Worm (Caenorhabditis elegans) whole organism, midembryonic: Measurements from ENCODE around the gene eif-3.D.
"Not testable (repeated sequence)": the region's sequence is repeated elsewhere in the genome, so short reads cannot be mapped to it uniquely, and the experiment has no call there.

Source experiments
- T22C8.4 ChIP-seq: fragments of 200-800 bp; sonication (Bioruptor generic); IDR thresholded peaks from 2 replicates; pipeline ENCODE4 v1.3.6; 2022; ENCODE audit warnings: missing genetic modification characterization, missing compliant biosample characterization
- cog-1 ChIP-seq: sonication (generic microtip); optimal IDR thresholded peaks from 2 replicates; lab custom pipeline; 2016; ENCODE audit warnings: missing genetic modification characterization, missing compliant biosample characterization
- flt-1 ChIP-seq: fragments of 200-800 bp; sonication (Bioruptor generic); IDR thresholded peaks from 2 replicates; pipeline ENCODE4 v1.3.6; 2022; ENCODE audit warnings: missing genetic modification characterization, missing compliant biosample characterization
- klf-2 ChIP-seq: fragments of 200-800 bp; sonication (Bioruptor generic); conservative IDR thresholded peaks from 2 replicates; pipeline ENCODE4 v1.3.6; 2022; ENCODE audit warnings: missing genetic modification reagents, missing genetic modification characterization, missing compliant biosample characterization
- med-1 ChIP-seq: sonication (generic microtip); optimal IDR thresholded peaks from 2 replicates; lab custom pipeline; 2017; ENCODE audit warnings: missing genetic modification characterization, mild to moderate bottlenecking, missing compliant biosample characterization, antibody characterized with exemption, missing genetic modification reagents; ENCODE audit not compliant: insufficient read depth
- ref-1 ChIP-seq: fragments of 200-800 bp; sonication (Bioruptor generic); conservative IDR thresholded peaks from 2 replicates; pipeline ENCODE4 v1.3.6; 2022; ENCODE audit warnings: missing genetic modification reagents, missing genetic modification characterization, missing compliant biosample characterization
- tab-1 ChIP-seq: fragments of 200-800 bp; sonication (Bioruptor generic); IDR thresholded peaks from 2 replicates; pipeline ENCODE4 v1.3.6; 2022; ENCODE audit warnings: missing genetic modification characterization, missing compliant biosample characterization
- ztf-23 ChIP-seq: fragments of 200-800 bp; sonication (Bioruptor generic); IDR thresholded peaks from 2 replicates; pipeline ENCODE4 v1.3.6; 2022; ENCODE audit warnings: missing genetic modification reagents, missing genetic modification characterization, missing compliant biosample characterization
- ztf-29 ChIP-seq: fragments of 200-800 bp; sonication (Bioruptor generic); IDR thresholded peaks from 2 replicates; pipeline ENCODE4 v1.3.6; 2022; ENCODE audit warnings: missing genetic modification reagents, missing genetic modification characterization, missing compliant biosample characterization

The eif-3.D gene

ce11 chrIII:8971255-8972020 lies at the start of gene eif-3.D, which contains the start of gene R08D7.4:
TSS of gene eif-3.D (minus strand) at chrIII:8971578.
TSS of gene R08D7.4 (plus strand) at chrIII:8971892.
- TF ChIP-seq med-1 (GFP tag; lab: Kevin White, UChicago) (peak; percentile 54), ref-1 (GFP tag; lab: Robert Waterston, UW) (no peak), flt-1 (GFP tag; lab: Robert Waterston, UW) (0 out of 2 replicates have a peak, but pooled peaks have one; percentile 47), ztf-23 (peak; percentile 66; the same call in 1 of the 2 replicates), ztf-29 (no peak), T22C8.4 (no peak), cog-1 (tag; lab: Kevin White, UChicago) (no peak), klf-2 (GFP tag; lab: Robert Waterston, UW) (no peak), tab-1 (peak; percentile 57; the same call in 1 of the 2 replicates)

DNA sequence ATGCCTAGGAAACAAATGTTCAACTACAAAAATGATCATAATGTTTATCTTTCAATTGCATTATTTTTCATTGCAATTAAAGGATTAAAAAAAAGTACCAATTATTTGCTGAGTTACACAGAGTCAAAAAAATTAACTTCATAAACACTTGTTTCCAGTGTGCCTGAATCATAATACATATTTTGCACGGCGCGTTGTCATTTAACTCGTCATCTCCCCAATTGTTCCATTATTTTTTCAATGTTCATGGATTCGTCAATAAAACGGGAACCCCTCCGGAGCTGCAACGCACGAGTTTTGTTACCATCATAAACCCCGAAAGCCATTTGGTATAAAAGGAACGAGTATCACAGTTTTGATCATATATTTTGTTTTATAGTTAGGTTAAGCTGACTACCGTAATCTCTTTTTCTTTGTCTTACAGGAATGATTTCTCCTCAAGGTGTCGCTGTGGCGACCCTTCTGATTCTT lies 45.8 kb upstream of the eif-3.D start, which contains the start of gene F59B2.12:
Gene F59B2.12 (plus strand): TSS at position 421 of the 471 bp plus-strand sequence.
- TF ChIP-seq T22C8.4 (no peak), tab-1 (no peak), med-1 (GFP tag; lab: Kevin White, UChicago) (no peak), ztf-23 (no peak), flt-1 (GFP tag; lab: Robert Waterston, UW) (no peak), klf-2 (GFP tag; lab: Robert Waterston, UW) (no peak), cog-1 (tag; lab: Kevin White, UChicago) (no peak), ref-1 (GFP tag; lab: Robert Waterston, UW) (no peak), ztf-29 (no peak)

ce11 chrIII:9012309-9012708 lies 40.9 kb upstream of the eif-3.D start, which contains the start of gene F59B2.9:
TSS of gene F59B2.9 (minus strand) at chrIII:9012409.
- TF ChIP-seq flt-1 (GFP tag; lab: Robert Waterston, UW) = no peak
- no peak for TF ChIP-seq tab-1
- TF ChIP-seq cog-1 (tag; lab: Kevin White, UChicago) = no peak
- TF ChIP-seq ref-1 (GFP tag; lab: Robert Waterston, UW) = no peak
- TF ChIP-seq ztf-23 = no peak
- TF ChIP-seq klf-2 (GFP tag; lab: Robert Waterston, UW) = no peak
- TF ChIP-seq med-1 (GFP tag; lab: Kevin White, UChicago) = no peak
- no peak for TF ChIP-seq T22C8.4
- no peak for TF ChIP-seq ztf-29

DNA sequence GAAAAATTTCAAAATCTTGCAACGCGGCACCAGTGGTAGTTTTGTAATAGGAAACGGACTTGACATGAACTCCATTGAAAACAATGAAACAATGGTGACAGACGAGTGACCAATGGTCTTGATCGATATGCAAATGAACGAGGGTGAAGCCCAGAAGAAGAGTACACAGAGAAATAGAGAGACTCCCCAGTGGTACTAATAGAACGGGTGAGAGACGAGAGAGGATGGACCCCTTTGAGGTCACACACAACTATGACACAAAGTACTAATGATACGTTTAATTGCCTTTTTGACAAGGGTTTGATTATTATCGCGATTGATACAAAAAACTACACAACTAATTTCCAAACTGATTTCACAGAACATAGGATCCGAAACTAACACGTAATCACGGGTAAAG lies 38.7 kb upstream of the eif-3.D start, which contains the start of gene F59B2.8:
Gene F59B2.8 (minus strand): TSS at position 151 of the 400 bp plus-strand sequence.
- TF ChIP-seq flt-1 (GFP tag; lab: Robert Waterston, UW) (0 out of 2 replicates have a peak, but pooled peaks have one; percentile 54), tab-1 (no peak), ztf-29 (peak; percentile 23; the same call in 1 of the 2 replicates), klf-2 (GFP tag; lab: Robert Waterston, UW) (no peak)

DNA sequence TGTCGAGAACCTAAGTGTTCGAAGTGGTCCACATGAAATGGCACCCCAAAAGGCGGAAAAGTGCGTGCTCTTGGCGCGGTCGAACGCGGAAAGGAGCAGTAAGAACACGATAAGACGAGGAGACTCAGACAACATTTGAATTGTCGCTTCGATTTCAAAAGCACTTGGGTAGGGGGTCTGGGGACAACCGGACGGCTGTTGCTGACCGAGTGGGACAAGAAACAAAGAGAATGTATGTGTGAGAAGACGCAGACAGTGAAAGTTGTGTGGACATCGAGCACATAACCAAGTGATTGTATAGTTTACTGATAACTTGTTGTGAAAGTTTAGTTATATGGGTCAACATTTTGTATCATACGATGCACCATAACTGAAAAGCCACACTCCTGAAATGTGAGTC lies 35.8 kb upstream of the eif-3.D start:
- no peak for TF ChIP-seq klf-2 (GFP tag; lab: Robert Waterston, UW)
- TF ChIP-seq flt-1 (GFP tag; lab: Robert Waterston, UW) = no peak
- TF ChIP-seq tab-1 = 0 out of 2 replicates have a peak, but pooled peaks have one; percentile 7
- TF ChIP-seq ref-1 (GFP tag; lab: Robert Waterston, UW) = no peak
- no peak for TF ChIP-seq T22C8.4
- no peak for TF ChIP-seq med-1 (GFP tag; lab: Kevin White, UChicago)
- no peak for TF ChIP-seq ztf-23
- TF ChIP-seq ztf-29 = no peak
- TF ChIP-seq cog-1 (tag; lab: Kevin White, UChicago) = peak; percentile 20

ce11 chrIII:9005905-9006372 lies 34.6 kb upstream of the eif-3.D start, which contains the start of gene rab-6.1:
TSS of gene rab-6.1 (minus strand) at chrIII:9005955.
- not testable (repeated sequence) for TF ChIP-seq tab-1; ref-1 (GFP tag; lab: Robert Waterston, UW); ztf-23

- TF ChIP-seq ztf-29 (no peak), klf-2 (GFP tag; lab: Robert Waterston, UW) (no peak), T22C8.4 (no peak), tab-1 (no peak), flt-1 (GFP tag; lab: Robert Waterston, UW) (no peak), cog-1 (tag; lab: Kevin White, UChicago) (no peak), med-1 (GFP tag; lab: Kevin White, UChicago) (no peak), ztf-23 (no peak), ref-1 (GFP tag; lab: Robert Waterston, UW) (no peak)
These were observed 33.3 kb upstream of the eif-3.D start for ce11 chrIII:9004658-9005057.

DNA sequence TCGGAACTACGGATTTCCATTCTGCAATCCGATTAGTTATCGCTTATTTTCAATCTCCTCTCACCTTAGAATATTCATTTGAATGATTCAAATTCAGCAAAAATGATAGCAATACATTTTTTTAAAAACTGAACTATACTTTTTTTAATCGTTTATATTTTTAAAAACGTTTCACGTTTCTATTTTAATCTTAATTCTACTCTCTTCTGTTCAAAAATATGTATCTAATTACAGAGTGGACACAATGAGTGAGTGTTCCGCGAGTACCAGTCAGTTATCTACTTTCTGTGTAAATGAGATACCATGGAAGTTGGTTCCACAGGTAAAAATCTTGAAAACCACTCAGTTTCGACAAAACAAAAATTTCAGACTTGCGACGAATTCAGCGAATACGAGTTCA lies 31.2 kb upstream of the eif-3.D start, which contains the start of the genes F59B2.15 and zif-1:
Gene F59B2.15 (minus strand): TSS at position 101 of the 400 bp plus-strand sequence.
Gene zif-1 (plus strand): TSS at position 235 of the 400 bp plus-strand sequence.
- TF ChIP-seq T22C8.4 (no peak), flt-1 (GFP tag; lab: Robert Waterston, UW) (no peak), cog-1 (tag; lab: Kevin White, UChicago) (no peak), med-1 (GFP tag; lab: Kevin White, UChicago) (no peak), ztf-29 (no peak), tab-1 (no peak), ref-1 (GFP tag; lab: Robert Waterston, UW) (no peak), ztf-23 (no peak), klf-2 (GFP tag; lab: Robert Waterston, UW) (no peak)

- TF ChIP-seq flt-1 (GFP tag; lab: Robert Waterston, UW) = no peak
- no peak for TF ChIP-seq ref-1 (GFP tag; lab: Robert Waterston, UW)
- no peak for TF ChIP-seq tab-1
- no peak for TF ChIP-seq klf-2 (GFP tag; lab: Robert Waterston, UW)
- TF ChIP-seq med-1 (GFP tag; lab: Kevin White, UChicago) = no peak
- TF ChIP-seq T22C8.4 = no peak
- TF ChIP-seq ztf-23 = no peak
- no peak for TF ChIP-seq cog-1 (tag; lab: Kevin White, UChicago)
- TF ChIP-seq ztf-29 = no peak
These were observed 30.5 kb upstream of the eif-3.D start, which contains the start of gene rpn-6.2 for ce11 chrIII:9001899-9002298. TSS of gene rpn-6.2 (minus strand) at chrIII:9001999.
